Fruit fly (Drosophila melanogaster): ENCODE data around the gene CG8565.

DNA sequence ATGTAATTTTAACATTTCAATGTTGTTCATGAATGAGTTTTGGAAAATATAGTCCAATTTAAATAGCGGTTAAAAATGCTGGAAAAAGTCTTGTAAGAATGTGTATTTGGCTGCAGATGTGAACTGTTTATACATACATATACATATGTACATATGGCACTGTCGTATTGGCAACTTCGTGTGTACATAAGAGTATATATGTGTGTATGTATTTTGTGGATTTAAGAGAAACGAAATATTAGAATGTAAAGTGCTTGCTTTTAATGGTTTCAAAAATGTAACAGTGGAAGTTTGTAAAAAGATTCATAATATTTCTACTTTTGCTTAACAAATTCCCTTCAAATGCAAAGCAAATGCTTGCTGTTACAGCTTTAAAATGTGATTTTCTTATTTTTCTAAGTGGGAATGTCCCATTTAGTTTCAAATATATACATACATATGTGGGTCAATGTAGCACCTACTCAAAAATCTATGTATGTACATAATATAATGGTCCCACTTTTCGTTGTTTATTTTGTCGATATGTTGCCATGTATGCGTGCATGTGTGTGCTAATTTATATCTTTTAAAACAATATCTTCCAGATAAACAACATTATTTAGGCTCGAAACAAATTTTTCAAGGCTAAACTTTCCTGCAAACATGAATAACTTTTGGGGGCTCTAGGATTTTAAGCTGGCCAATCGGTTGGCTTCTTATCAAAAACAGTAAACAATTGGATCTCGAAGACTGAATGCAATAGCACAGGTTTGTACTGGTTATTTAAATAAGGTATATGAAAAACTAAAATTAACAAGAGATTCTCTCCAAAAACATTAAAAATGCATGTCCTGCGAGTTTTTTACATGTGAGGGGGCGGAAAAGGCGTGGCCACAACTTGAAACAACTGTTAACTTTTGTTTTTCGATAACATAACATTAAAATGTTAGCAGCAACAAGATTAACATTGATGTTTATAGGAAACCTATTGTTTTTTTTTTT lies 33.4 kb downstream of the CG8565 start:
- TF ChIP-seq D1 (tag; optimal IDR thresholded peaks at IDR 0.05), result no peak
- TF ChIP-seq rn (GFP tag; IDR thresholded peaks at IDR 0.05), result no peak
- no peak for TF ChIP-seq CG17806 (tag; optimal IDR thresholded peaks at IDR 0.05)
- TF ChIP-seq CG14655 (GFP tag; optimal IDR thresholded peaks at IDR 0.05), result no peak
- no peak for TF ChIP-seq CG8159 (tag; optimal IDR thresholded peaks at IDR 0.05)
- TF ChIP-seq CG34367 (tag; optimal IDR thresholded peaks at IDR 0.05), result no peak
- no peak; the same call in 1 of the 2 replicates for TF ChIP-seq Ets98B (GFP tag; IDR thresholded peaks at IDR 0.05)
- TF ChIP-seq fd96Ca (GFP tag; IDR thresholded peaks at IDR 0.05), result no peak
- no peak for TF ChIP-seq CG13204 (GFP tag; optimal IDR thresholded peaks at IDR 0.05)
- TF ChIP-seq gl (tag; optimal IDR thresholded peaks at IDR 0.05), result no peak
- no peak for TF ChIP-seq CG9948 (tag; optimal IDR thresholded peaks at IDR 0.05)
- no peak for TF ChIP-seq CG4496 (GFP tag; IDR thresholded peaks at IDR 0.05)
- no peak for TF ChIP-seq Pif1A (GFP tag; optimal IDR thresholded peaks at IDR 0.05)
